Worm (Caenorhabditis elegans) whole organism, L4/young adult: Measurements from ENCODE around the gene oig-5.
A peak's percentile ranks its signal among the peaks of the same experiment; 100 is the strongest.
"Not testable (repeated sequence)": the region's sequence is repeated elsewhere in the genome, so short reads cannot be mapped to it uniquely, and the experiment has no call there.

Experiments
- W03F9.2 ChIP-seq: fragments of 150-350 bp; optimal IDR thresholded peaks from 2 replicates; lab custom pipeline; 2014; ENCODE audit warnings: missing biosample characterization, missing genetic modification characterization
- dao-5 ChIP-seq: sonication (generic microtip); optimal IDR thresholded peaks from 2 replicates; lab custom pipeline; 2016; ENCODE audit warnings: missing genotype, missing genetic modification characterization, moderate library complexity, missing compliant biosample characterization
- him-1 ChIP-seq: sonication (generic microtip); optimal IDR thresholded peaks from 2 replicates; lab custom pipeline; 2016; ENCODE audit warnings: missing genotype, missing genetic modification reagents, missing genetic modification characterization, missing compliant biosample characterization

Gene oig-5

DNA sequence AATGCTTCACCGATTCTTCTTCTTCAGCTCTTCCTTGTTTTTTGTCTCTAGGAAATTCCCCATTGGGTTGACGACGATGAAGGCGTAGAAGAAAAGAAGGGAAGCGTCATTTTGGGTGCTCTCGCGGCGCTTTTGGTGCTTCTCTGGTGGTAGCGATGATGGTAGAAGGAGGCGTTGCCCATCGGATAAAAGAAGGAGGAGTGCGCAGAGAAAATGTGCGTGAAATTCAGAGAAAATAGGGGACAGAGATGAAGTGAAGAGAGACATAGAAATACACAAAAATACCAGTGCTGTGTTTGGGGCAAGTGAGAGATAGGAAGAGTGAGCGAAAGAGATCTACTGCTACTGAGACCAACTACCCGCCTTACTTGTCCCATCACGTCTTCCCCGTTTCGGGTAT lies at the start of gene oig-5:
Gene oig-5, plus strand, starts transcription at position 301 of the 400 bp plus-strand sequence.
- no peak for TF ChIP-seq him-1

DNA sequence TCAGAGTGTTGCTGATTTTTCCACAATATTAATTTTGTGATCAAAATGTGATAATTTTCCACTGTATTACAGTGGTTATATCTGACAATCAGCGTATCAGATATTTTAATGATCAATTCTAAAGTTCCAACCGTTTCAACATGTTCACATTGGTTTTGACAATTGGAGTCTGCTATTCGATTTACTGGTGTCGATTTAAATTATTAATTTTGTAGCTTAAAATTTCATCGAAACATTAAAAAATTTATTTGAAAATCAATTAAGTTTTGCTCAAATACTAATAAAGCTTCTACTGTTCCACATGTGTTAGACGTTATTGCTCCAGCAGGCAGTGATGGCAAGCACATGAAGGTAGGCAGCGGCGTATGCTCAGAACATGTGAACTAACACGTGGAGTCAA lies 49.2 kb upstream of the oig-5 start:
- TF ChIP-seq him-1 (no peak), W03F9.2 (tag; lab: Kevin White, UChicago) (no peak), dao-5 (no peak)

DNA sequence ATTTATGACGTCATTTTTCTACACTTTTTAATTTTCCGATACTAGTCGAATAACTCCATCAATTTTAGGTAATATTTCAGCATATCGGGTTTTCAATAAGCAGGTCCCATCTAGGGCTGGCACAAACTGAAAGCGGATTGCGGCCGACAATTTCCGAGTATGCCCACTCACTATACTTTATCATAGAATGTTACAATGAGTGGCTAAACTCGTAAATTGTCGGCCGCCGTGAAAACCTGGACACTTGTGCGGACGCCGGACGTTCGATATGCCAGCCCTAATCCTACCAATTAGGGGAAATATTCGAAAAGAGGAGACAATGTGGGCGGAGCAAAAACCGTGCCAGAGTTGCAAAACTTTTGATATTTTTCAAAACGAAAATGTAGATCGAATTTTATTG lies 47.3 kb upstream of the oig-5 start:
- TF ChIP-seq dao-5, result no peak

DNA sequence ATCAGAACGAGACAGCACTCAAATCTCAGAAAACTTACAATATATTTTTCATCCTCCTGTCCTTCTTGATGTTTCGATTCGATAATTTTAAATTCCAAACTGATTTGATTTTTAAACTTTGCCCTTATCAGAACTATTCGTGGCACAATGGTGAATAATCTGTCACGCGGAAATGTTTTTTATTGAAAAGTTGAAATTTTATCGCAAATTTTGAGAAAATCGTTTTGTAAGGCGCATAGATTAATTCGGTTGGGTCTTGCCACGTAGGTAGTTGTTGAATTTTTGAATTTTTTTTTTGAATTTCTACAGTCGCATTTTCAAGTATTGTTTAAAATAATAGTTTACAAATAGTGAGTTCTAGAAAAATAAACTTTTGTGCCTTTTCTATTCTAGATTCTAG lies 46.2 kb upstream of the oig-5 start, which contains the start of gene ptp-5.2:
Gene ptp-5.2, minus strand, starts transcription at position 101 of the 400 bp plus-strand sequence.
- TF ChIP-seq him-1 (no peak), dao-5 (no peak), W03F9.2 (tag; lab: Kevin White, UChicago) (no peak)

DNA sequence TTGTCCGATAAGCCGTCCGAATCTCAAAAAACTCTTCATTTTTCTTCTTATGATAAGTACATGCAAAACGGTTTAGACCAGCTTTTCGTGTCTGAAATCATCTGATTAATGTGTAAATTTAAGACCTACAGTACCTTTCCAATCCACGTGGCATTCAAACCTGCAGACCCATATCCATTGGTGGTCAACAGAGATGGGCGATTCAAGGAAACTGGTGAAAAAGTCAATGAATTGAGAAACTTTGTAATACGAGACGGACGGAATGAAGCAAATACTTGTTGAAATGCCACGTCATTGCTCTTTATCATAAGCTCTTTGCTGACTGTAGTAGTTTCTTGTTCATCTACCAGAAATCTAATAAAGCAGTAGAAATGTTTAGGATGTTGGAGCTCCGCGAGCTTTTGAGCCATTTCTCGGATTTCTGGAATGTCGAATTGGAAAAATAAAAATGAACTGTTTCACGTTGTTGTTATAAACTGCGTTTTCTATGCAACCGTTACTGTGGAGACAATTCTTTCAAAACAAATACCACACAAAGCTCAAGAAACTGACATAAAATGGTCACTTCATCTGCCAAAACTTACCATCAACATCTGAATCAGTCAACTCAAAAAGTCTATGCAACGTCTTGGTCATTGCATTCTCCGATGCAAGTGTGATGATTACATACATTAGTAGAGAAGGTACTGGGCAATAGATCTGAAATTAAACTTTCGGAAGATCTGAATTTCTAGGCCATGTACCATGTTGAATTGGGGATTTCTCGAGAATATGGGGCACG lies 42.9 kb upstream of the oig-5 start:
- no peak for TF ChIP-seq dao-5
- no peak for TF ChIP-seq W03F9.2 (tag; lab: Kevin White, UChicago)
- no peak for TF ChIP-seq him-1

DNA sequence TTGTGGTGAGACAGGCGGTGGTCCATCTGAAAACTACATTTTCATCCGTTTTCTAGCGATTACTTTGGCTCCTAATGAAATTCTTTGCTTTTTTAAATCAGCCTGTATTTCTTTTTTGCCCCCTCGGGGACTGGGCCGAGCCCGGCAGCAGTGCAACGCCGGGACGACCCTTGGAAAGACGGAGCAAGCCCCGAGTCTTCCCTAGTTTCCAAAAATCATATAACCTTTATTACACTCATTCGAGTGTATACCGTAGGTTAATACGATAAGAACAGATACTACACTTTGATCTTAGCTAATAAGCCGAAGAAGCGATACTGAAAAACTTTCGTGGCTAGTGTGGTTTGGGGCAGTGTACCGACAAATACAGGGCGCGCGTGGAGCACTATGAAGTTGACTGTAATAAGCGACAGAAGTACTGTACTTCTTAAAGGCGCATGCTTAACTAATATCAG lies 42.3 kb upstream of the oig-5 start:
- peak; percentile 33 for TF ChIP-seq W03F9.2 (tag; lab: Kevin White, UChicago)
- no peak for TF ChIP-seq dao-5
- TF ChIP-seq him-1, result no peak

DNA sequence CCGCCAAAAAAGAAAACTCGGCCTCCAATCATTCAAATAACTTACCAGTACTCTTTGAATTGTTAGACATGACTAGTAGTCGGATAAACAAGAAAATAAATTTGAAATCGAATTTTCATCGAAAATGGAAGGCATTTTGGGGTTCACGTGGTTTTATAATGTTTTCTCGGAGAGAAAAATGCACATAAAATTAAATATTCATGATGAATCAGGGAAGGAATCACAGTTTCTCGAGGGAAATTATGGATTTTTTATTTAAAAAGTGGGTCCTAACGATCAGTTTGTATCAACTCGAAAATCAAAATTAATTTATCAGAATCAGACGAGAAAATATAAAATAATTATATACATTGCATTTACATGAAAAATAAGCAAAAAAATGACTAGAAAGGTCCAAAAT lies 41.7 kb upstream of the oig-5 start, which contains the start of gene Y57G11C.5:
Gene Y57G11C.5, minus strand, starts transcription at position 101 of the 400 bp plus-strand sequence.
- no peak for TF ChIP-seq him-1

DNA sequence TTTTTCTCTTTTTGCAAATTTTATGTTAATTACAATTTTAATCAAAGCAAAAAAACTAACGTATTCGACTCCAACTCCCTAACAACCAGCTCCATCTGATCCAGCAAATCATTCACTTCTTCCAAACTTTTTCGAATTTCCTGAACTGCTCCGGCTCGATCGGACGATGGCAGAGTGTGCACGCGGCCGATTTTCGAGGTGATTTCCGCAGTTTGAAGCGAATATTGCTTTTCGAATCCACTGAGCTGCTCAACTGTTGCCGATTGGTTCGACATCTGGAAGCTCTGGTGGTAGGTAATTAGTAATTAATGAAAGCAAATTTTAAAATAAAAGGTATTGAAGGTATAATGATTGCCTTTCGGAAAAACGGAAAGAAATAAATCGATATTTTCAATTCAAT lies 40.6 kb upstream of the oig-5 start, which contains the start of gene vti-1:
Gene vti-1, minus strand, starts transcription at position 284 of the 400 bp plus-strand sequence.
- no peak for TF ChIP-seq dao-5
- no peak for TF ChIP-seq him-1
- no peak for TF ChIP-seq W03F9.2 (tag; lab: Kevin White, UChicago)

DNA sequence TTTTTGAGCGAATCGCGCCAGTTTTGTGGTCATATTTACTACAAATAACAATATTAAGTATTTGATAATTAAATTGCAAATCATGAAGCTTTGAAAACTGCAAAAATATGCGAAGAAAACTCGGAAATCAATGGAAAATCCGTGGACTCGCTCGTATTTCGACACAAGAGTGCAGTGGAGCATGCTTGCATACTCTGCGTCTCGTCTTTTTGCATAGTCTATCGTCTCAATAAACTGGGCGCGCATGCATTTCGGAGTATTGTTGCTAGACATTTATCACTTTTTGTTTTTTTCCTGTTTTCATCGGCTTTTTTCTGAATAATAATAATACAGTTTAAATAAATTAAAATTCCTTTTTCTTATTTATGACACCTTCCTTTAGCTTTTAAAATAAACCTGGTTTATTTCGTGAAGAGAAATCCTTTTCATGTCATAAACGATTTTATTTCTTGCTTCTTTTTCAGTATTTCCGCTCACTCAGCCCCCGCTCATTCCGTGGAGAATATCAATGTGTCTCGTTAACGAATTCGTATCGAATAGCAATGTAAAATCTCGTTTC lies 39.2 kb upstream of the oig-5 start, which contains the start of the genes mrps-7 and Y57G11C.3:
Gene mrps-7, minus strand, starts transcription at position 38 of the 559 bp plus-strand sequence.
Gene Y57G11C.3, plus strand, starts transcription at position 509 of the 559 bp plus-strand sequence.
- TF ChIP-seq dao-5, result no peak
- peak; percentile 89 for TF ChIP-seq W03F9.2 (tag; lab: Kevin White, UChicago)
- TF ChIP-seq him-1, result peak; percentile 41

DNA sequence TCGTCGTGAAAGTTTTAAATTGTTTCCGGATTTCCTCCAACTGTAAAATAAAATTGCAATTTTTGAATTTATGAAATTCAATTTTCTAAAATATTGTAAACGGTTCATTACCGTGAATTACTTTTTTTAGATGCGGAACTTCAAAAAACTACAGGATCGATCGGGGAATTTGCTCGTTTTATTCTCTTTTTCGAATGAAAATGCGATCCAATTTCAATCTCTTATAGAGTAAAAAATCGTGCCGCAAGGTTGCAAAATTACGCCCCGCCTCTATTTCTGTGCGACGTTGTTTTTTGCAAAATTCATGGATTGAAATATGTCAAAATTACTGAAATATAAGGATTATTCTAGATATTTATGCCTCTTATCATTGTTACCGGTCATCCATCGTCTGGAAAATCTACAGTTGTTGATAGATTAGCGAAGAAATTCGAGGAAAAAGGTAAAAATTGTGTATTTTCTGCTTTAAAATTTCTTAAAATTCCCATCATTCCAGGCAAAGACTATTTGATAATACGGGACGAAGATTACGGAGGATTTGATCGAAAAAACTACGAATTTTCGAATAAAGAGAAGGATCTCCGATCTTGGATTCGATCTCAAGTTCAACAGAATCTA lies 37.7 kb upstream of the oig-5 start, which contains the start of gene Y57G11C.43:
Gene Y57G11C.43, plus strand, starts transcription at position 224 of the 618 bp plus-strand sequence.
- TF ChIP-seq him-1 (no peak), dao-5 (no peak), W03F9.2 (tag; lab: Kevin White, UChicago) (no peak)

DNA sequence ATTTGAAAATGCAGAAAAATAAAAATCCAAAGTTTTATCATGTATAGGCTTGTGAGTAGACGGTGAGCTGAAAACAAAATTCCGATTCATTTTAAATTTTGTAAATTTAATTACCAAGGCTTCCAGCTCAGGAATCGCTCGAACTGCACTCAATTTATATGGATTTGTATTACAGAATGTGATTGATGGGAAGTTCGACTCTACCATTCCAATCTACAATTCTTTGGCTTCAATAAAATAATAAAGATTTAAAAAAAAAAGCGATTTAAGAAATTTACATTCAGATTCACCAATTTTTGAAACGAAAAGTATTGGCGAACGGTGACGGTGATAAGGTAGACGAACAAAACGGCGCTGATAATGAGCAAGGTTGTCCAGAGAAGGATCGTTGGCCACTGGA lies 36.3 kb upstream of the oig-5 start:
- TF ChIP-seq W03F9.2 (tag; lab: Kevin White, UChicago), result no peak
- no peak for TF ChIP-seq dao-5
- TF ChIP-seq him-1, result no peak

DNA sequence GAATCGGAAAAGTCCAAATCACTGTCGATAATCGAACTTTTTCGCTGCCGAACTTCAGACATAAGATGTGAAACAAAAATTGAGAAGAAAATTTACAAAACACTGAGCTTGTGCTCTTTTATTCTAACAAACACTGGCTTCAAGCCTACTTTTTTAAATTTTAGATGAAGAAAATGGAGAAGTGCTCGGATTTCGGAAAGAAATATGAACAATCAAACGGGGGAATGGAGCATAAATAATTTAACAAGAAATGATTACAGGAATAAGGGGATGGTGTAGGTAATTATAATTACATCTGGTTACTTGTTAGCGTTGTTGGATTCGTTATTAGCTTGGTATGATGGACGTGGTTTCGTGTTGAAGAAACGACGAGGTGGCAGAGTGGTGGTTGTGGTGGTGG lies 35.7 kb upstream of the oig-5 start, which contains the start of gene degl-1:
Gene degl-1, minus strand, starts transcription at position 101 of the 400 bp plus-strand sequence.
- TF ChIP-seq W03F9.2 (tag; lab: Kevin White, UChicago) (no peak), him-1 (no peak), dao-5 (no peak)

DNA sequence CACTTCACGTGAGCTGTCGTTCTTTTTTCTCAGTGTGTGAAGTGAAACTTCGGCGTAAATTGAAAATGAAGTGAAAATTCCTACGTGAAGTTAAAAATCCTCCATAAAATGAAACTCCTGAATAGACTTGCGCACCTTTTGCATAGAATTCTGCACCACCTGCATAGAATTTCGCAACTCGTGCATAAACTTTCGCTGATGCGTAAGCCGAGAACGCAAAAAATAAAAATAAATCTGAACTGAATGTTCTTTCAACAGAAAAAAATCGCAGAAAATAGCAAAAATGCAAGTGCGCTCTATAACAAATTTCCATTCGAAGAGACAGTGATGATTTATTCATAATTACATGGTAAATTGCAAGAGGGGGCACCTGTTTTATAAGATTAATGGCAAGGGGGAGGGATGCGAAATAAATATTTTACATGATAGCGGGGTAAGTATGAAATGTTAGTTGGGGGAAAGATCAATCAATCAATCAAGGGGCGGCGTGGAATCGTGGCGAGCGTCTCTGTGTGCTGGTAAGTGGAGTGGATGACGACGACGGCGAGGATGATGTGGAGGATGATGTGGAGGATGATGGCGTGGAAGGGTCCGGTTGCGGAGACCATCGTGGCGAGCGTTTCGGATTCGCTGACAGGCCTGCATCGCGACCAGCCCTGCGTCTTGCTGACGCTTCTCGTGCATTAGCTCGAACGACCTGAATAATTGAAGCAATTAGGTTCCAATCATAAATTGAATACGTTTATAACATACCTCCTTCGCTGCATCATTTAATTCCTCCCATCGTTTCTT lies 33.5 kb upstream of the oig-5 start, which contains the start of gene Y57G11C.36:
Gene Y57G11C.36, minus strand, starts transcription at position 502 of the 792 bp plus-strand sequence.
- TF ChIP-seq W03F9.2 (tag; lab: Kevin White, UChicago) (no peak), him-1 (no peak), dao-5 (no peak)

DNA sequence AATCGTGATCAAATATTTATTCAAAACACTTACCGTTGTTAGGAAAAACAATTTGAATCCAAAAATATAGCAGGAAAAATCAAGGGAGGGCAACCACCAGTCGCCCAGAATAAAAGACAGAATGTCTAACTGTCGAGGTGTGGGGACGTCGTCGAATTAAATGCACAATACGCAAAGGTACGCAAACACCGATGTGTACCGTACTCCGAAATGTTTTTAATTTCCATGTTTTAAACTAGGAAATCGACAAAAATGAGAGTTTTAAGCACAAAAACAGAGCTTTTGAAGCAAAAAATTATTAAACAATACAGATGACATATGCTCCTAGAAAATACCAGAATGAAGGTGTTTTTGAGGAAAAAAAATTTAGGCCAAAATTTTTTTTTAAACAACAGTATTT lies 32.5 kb upstream of the oig-5 start, which contains the start of gene Y57G11C.51:
Gene Y57G11C.51, minus strand, starts transcription at position 101 of the 400 bp plus-strand sequence.
- TF ChIP-seq dao-5; W03F9.2 (tag; lab: Kevin White, UChicago); him-1: not testable (repeated sequence)
